Worm (Caenorhabditis elegans): Measurements from ENCODE around the gene mog-3.

mog-3 gene

ce11 chrIII:5301786-5302268 lies 6.6 kb upstream of the mog-3 start, which contains the start of the genes T15B12.2 and F52C9.5:
Gene T15B12.2, minus strand, starts transcription at chrIII:5301886.
Gene F52C9.5, plus strand, starts transcription at chrIII:5302218.
- TF ChIP-seq mls-2 (tag; optimal IDR thresholded peaks at IDR 0.05), result no peak
- TF ChIP-seq blmp-1 (tag; optimal IDR thresholded peaks at IDR 0.05), result no peak
- TF ChIP-seq ces-1 (GFP tag; optimal IDR thresholded peaks at IDR 0.05), result no peak
- TF ChIP-seq nhr-28 (tag; optimal IDR thresholded peaks at IDR 0.05), result no peak
- no peak for TF ChIP-seq unc-120 (tag; optimal IDR thresholded peaks at IDR 0.05; ENCODE audit: poor library complexity, severe bottlenecking)
- no peak for TF ChIP-seq snpc-4 (tag; optimal IDR thresholded peaks at IDR 0.05)
- no peak for TF ChIP-seq elt-3 (tag; optimal IDR thresholded peaks at IDR 0.05)
- no peak for TF ChIP-seq ceh-83 (GFP tag; optimal IDR thresholded peaks at IDR 0.05)
- TF ChIP-seq sem-2 (GFP tag; optimal IDR thresholded peaks at IDR 0.05), result no peak
- TF ChIP-seq unc-39 (tag; optimal IDR thresholded peaks at IDR 0.05), result no peak
- no peak for TF ChIP-seq cnd-1 (tag; optimal IDR thresholded peaks at IDR 0.05)
- TF ChIP-seq elt-1 (tag; optimal IDR thresholded peaks at IDR 0.05; ENCODE audit: borderline replicate concordance, insufficient read depth), result no peak
- no peak for TF ChIP-seq ceh-43 (GFP tag; optimal IDR thresholded peaks at IDR 0.05)
- no peak for TF ChIP-seq unc-62 (GFP tag; optimal IDR thresholded peaks at IDR 0.05)
- TF ChIP-seq nhr-12 (tag; optimal IDR thresholded peaks at IDR 0.05), result no peak
- TF ChIP-seq bed-3 (GFP tag; optimal IDR thresholded peaks at IDR 0.05), result no peak
- no peak for TF ChIP-seq lsy-2 (tag; optimal IDR thresholded peaks at IDR 0.05)

ce11 chrIII:5304044-5304443 lies 4.4 kb upstream of the mog-3 start:
- TF ChIP-seq flh-1 (GFP tag; optimal IDR thresholded peaks at IDR 0.05), result no peak

ce11 chrIII:5305725-5306124 lies 2.7 kb upstream of the mog-3 start:
- peak; percentile 73 for TF ChIP-seq drap-1 (GFP tag; optimal IDR thresholded peaks at IDR 0.05)
- TF ChIP-seq sptf-1 (tag; optimal IDR thresholded peaks at IDR 0.05), result peak; percentile 75
- TF ChIP-seq lin-32 (GFP tag; optimal IDR thresholded peaks at IDR 0.05), result peak; percentile 63
- no peak for TF ChIP-seq unc-62 (GFP tag; optimal IDR thresholded peaks at IDR 0.05)
- no peak for TF ChIP-seq sem-2 (GFP tag; optimal IDR thresholded peaks at IDR 0.05)
- TF ChIP-seq zip-8 (tag; optimal IDR thresholded peaks at IDR 0.05), result no peak
- TF ChIP-seq ceh-39 (tag; optimal IDR thresholded peaks at IDR 0.05), result no peak
- TF ChIP-seq mls-2 (tag; optimal IDR thresholded peaks at IDR 0.05), result peak; percentile 78
- TF ChIP-seq ceh-43 (GFP tag; optimal IDR thresholded peaks at IDR 0.05), result peak; percentile 38
- TF ChIP-seq bed-3 (GFP tag; optimal IDR thresholded peaks at IDR 0.05), result peak; percentile 69
- TF ChIP-seq nhr-76 (tag; optimal IDR thresholded peaks at IDR 0.05), result no peak
- TF ChIP-seq nhr-12 (tag; optimal IDR thresholded peaks at IDR 0.05), result no peak
- TF ChIP-seq nhr-237 (tag; optimal IDR thresholded peaks at IDR 0.05), result no peak
- TF ChIP-seq nhr-2 (tag; optimal IDR thresholded peaks at IDR 0.05), result no peak
- peak; percentile 39 for TF ChIP-seq M03D4.4 (tag; optimal IDR thresholded peaks at IDR 0.05)
- TF ChIP-seq cnd-1 (tag; optimal IDR thresholded peaks at IDR 0.05), result peak; percentile 15
- TF ChIP-seq hlh-1 (tag; optimal IDR thresholded peaks at IDR 0.05), result peak; percentile 21
- no peak for TF ChIP-seq blmp-1 (tag; optimal IDR thresholded peaks at IDR 0.05)
- no peak for TF ChIP-seq mab-5 (tag; optimal IDR thresholded peaks at IDR 0.05)
- TF ChIP-seq mep-1 (tag; optimal IDR thresholded peaks at IDR 0.05), result no peak
- TF ChIP-seq elt-3 (tag; optimal IDR thresholded peaks at IDR 0.05), result no peak
- TF ChIP-seq ztf-11 (tag; optimal IDR thresholded peaks at IDR 0.05), result no peak
- TF ChIP-seq tbx-8 (GFP tag; optimal IDR thresholded peaks at IDR 0.05), result no peak
- TF ChIP-seq snpc-4 (tag; optimal IDR thresholded peaks at IDR 0.05), result no peak
- TF ChIP-seq lin-13 (tag; optimal IDR thresholded peaks at IDR 0.05), result no peak
- no peak for TF ChIP-seq ces-1 (GFP tag; optimal IDR thresholded peaks at IDR 0.05)
- no peak for TF ChIP-seq nhr-28 (tag; optimal IDR thresholded peaks at IDR 0.05)
- peak; percentile 59 for TF ChIP-seq unc-120 (tag; optimal IDR thresholded peaks at IDR 0.05; ENCODE audit: poor library complexity, severe bottlenecking)
- TF ChIP-seq flh-1 (GFP tag; optimal IDR thresholded peaks at IDR 0.05), result no peak
- TF ChIP-seq ham-2 (GFP tag; optimal IDR thresholded peaks at IDR 0.05), result peak; percentile 51

- no peak for TF ChIP-seq flh-1 (GFP tag; optimal IDR thresholded peaks at IDR 0.05)
- TF ChIP-seq nhr-12 (tag; optimal IDR thresholded peaks at IDR 0.05), result no peak
- TF ChIP-seq mls-2 (tag; optimal IDR thresholded peaks at IDR 0.05), result no peak
- TF ChIP-seq blmp-1 (tag; optimal IDR thresholded peaks at IDR 0.05), result no peak
- TF ChIP-seq drap-1 (GFP tag; optimal IDR thresholded peaks at IDR 0.05), result no peak
- no peak for TF ChIP-seq sem-2 (GFP tag; optimal IDR thresholded peaks at IDR 0.05)
- TF ChIP-seq M03D4.4 (tag; optimal IDR thresholded peaks at IDR 0.05), result no peak
- no peak for TF ChIP-seq ztf-11 (tag; optimal IDR thresholded peaks at IDR 0.05)
- TF ChIP-seq bed-3 (GFP tag; optimal IDR thresholded peaks at IDR 0.05), result no peak
- no peak for TF ChIP-seq nhr-28 (tag; optimal IDR thresholded peaks at IDR 0.05)
- no peak for TF ChIP-seq ceh-43 (GFP tag; optimal IDR thresholded peaks at IDR 0.05)
- TF ChIP-seq ceh-39 (tag; optimal IDR thresholded peaks at IDR 0.05), result no peak
- no peak for TF ChIP-seq unc-120 (tag; optimal IDR thresholded peaks at IDR 0.05; ENCODE audit: poor library complexity, severe bottlenecking)
- TF ChIP-seq lin-13 (tag; optimal IDR thresholded peaks at IDR 0.05), result no peak
- TF ChIP-seq mab-5 (tag; optimal IDR thresholded peaks at IDR 0.05), result no peak
- no peak for TF ChIP-seq nhr-237 (tag; optimal IDR thresholded peaks at IDR 0.05)
- no peak for TF ChIP-seq snpc-4 (tag; optimal IDR thresholded peaks at IDR 0.05)
- no peak for TF ChIP-seq ces-1 (GFP tag; optimal IDR thresholded peaks at IDR 0.05)
- TF ChIP-seq lsy-2 (tag; optimal IDR thresholded peaks at IDR 0.05), result no peak
- no peak for TF ChIP-seq unc-62 (GFP tag; optimal IDR thresholded peaks at IDR 0.05)
Observed at ce11 chrIII:5310403-5310802, 2.0 kb downstream of the mog-3 start.
